Worm (Caenorhabditis elegans) whole organism, L1 larva: ENCODE results near the gene K08E4.7.

Experiments
- F16B12.6 ChIP-seq: fragments of 150-350 bp; optimal IDR thresholded peaks from 2 replicates; lab custom pipeline; 2014; ENCODE audit warnings: missing biosample characterization, missing genetic modification characterization
- blmp-1 ChIP-seq: fragments of 150-350 bp; optimal IDR thresholded peaks from 2 replicates; lab custom pipeline; 2014; ENCODE audit warnings: missing biosample characterization, missing genetic modification characterization
- ceh-82 ChIP-seq, 3 experiments: fragments of 150-350 bp in 1 of 3; sonication (generic microtip) in 2 of 3; optimal IDR thresholded peaks; 2 replicates each; lab custom pipeline; 2014 to 2017; ENCODE audit warnings: missing biosample characterization in 3 of 3, missing genetic modification characterization in 3 of 3
- elt-2 ChIP-seq: sonication (generic microtip); optimal IDR thresholded peaks from 2 replicates; lab custom pipeline; 2016; ENCODE audit warnings: missing genetic modification characterization, mild to moderate bottlenecking, inconsistent platforms, missing compliant biosample characterization, missing genetic modification reagents
- elt-3 ChIP-seq, 6 experiments: fragments of 150-350 bp in 1 of 6; sonication (generic microtip); optimal IDR thresholded peaks; 2 replicates each; lab custom pipeline; 2017 to 2018; ENCODE audit warnings: missing biosample characterization in 6 of 6, missing genetic modification characterization in 6 of 6, inconsistent platforms in 1 of 6
- hlh-4 ChIP-seq: sonication (generic microtip); optimal IDR thresholded peaks from 2 replicates; lab custom pipeline; 2016; ENCODE audit warnings: mild to moderate bottlenecking, missing genetic modification characterization, missing compliant biosample characterization
- jun-1 ChIP-seq: fragments of 150-350 bp; optimal IDR thresholded peaks from 2 replicates; lab custom pipeline; 2014; ENCODE audit warnings: missing biosample characterization, missing genetic modification reagents, missing genetic modification characterization
- mdl-1 ChIP-seq, 2 experiments: fragments of 150-350 bp; optimal IDR thresholded peaks; 2 replicates each; lab custom pipeline; 2014 to 2017; ENCODE audit warnings: missing biosample characterization in 2 of 2, missing genetic modification characterization in 2 of 2, inconsistent platforms in 1 of 2
- nhr-11 ChIP-seq: fragments of 150-350 bp; optimal IDR thresholded peaks from 2 replicates; lab custom pipeline; 2014; ENCODE audit warnings: missing biosample characterization, missing genetic modification characterization
- pag-3 ChIP-seq: sonication (generic microtip); optimal IDR thresholded peaks from 2 replicates; lab custom pipeline; 2017; ENCODE audit warnings: missing genetic modification characterization, mild to moderate bottlenecking, missing compliant biosample characterization, antibody characterized with exemption, borderline replicate concordance; ENCODE audit not compliant: insufficient read depth
- skn-1 ChIP-seq: fragments of 150-350 bp; optimal IDR thresholded peaks from 2 replicates; lab custom pipeline; 2014; ENCODE audit warnings: missing biosample characterization, missing genetic modification characterization
- sox-4 ChIP-seq: sonication (generic microtip); optimal IDR thresholded peaks from 2 replicates; lab custom pipeline; 2016; ENCODE audit warnings: missing genetic modification characterization, missing compliant biosample characterization
- sptf-1 ChIP-seq: fragments of 150-350 bp; optimal IDR thresholded peaks from 2 replicates; lab custom pipeline; 2014; ENCODE audit warnings: missing biosample characterization, missing genetic modification characterization
- sup-37 ChIP-seq: fragments of 200-800 bp; sonication (Bioruptor generic); optimal IDR thresholded peaks from 2 replicates; lab custom pipeline; 2018; ENCODE audit warnings: mild to moderate bottlenecking, missing genetic modification characterization, missing compliant biosample characterization

DNA sequence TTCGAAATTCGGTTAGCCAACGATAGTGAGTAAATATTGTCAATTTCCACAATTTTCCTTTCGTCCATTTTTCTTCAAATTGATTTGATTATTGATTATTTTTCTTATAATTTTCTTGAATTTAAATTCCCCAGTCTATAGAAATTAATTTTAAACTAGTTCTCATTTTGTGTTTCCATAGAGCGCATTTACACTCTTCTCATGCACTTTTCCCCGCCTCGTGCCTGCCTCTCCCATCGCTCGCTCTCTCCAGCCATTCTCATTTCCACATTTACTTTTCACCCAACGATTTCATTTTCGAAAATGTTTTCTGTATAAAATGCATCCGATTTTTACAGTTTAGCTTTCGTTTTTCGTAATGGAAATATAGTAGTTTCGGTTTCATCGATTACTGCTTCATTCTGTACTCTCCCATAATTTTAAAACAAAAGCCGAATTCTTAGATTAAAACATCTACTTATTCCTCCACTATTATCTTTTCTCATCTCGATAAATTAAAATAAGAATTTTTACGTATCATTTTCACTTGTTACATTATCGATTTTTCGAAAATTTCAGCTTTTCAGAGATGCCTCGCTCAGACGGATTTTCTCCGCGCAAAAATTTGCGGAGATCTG lies 3.4 kb downstream of the K08E4.7 start, which contains the start of gene lex-1:
- TF ChIP-seq mdl-1 (tag; optimal IDR thresholded peaks at IDR 0.05; lab: Kevin White, UChicago) (peak in 1 of 2 experiments; percentile 76), skn-1 (tag; lab: Kevin White, UChicago) (peak; percentile 37), sptf-1 (tag; lab: Kevin White, UChicago) (no peak), jun-1 (no peak), blmp-1 (peak; percentile 86), pag-3 (tag; lab: Kevin White, UChicago) (no peak), sox-4 (tag; lab: Kevin White, UChicago) (no peak), hlh-4 (no peak), F16B12.6 (tag; lab: Kevin White, UChicago) (peak; percentile 20), elt-3 (tag; optimal IDR thresholded peaks at IDR 0.05; lab: Kevin White, UChicago) (no peak), nhr-11 (no peak), sup-37 (GFP tag; lab: Kevin White, UChicago) (no peak), ceh-82 (tag; optimal IDR thresholded peaks at IDR 0.05; lab: Kevin White, UChicago) (peak in 1 of 3 experiments; percentile 22), elt-2 (tag; lab: Kevin White, UChicago) (no peak)
